Fruit fly (Drosophila melanogaster): Measurements from ENCODE around the gene CG12729.

CG12729 gene

dm6 chrX:5886764-5887555 lies 41.9 kb downstream of the CG12729 start (continued):
- TF ChIP-seq nom (GFP tag; optimal IDR thresholded peaks at IDR 0.05) (peak; percentile 60), pb (GFP tag; optimal IDR thresholded peaks at IDR 0.05) (no peak), MTF-1 (GFP tag; optimal IDR thresholded peaks at IDR 0.05; ENCODE audit: borderline replicate concordance) (no peak), Xrp1 (GFP tag; IDR thresholded peaks at IDR 0.05) (peak; percentile 62; the same call in 1 of the 2 replicates), CG18764 (GFP tag; optimal IDR thresholded peaks at IDR 0.05) (no peak), danr (GFP tag; IDR thresholded peaks at IDR 0.05) (no peak), sima (GFP tag; optimal IDR thresholded peaks at IDR 0.05) (no peak), cas (GFP tag; IDR thresholded peaks at IDR 0.05) (no peak), CG3065 (GFP tag; optimal IDR thresholded peaks at IDR 0.05) (no peak), CG2129 (GFP tag; IDR thresholded peaks at IDR 0.05; ENCODE audit: partially characterized antibody) (no peak), Nf-YA (GFP tag; IDR thresholded peaks at IDR 0.05) (no peak), CG14667 (GFP tag; IDR thresholded peaks at IDR 0.05) (no peak), CG7963 (GFP tag; IDR thresholded peaks at IDR 0.05; ENCODE audit: partially characterized antibody) (no peak), pita (GFP tag; optimal IDR thresholded peaks at IDR 0.05) (no peak), lilli (GFP tag; optimal IDR thresholded peaks at IDR 0.05) (no peak), bsh (GFP tag; optimal IDR thresholded peaks at IDR 0.05) (peak; percentile 48 to 53), hth (optimal IDR thresholded peaks at IDR 0.05) (no peak), CG1602 (GFP tag; optimal IDR thresholded peaks at IDR 0.05) (no peak), Hr78 (GFP tag; optimal IDR thresholded peaks at IDR 0.05) (peak in 1 of 2 experiments; percentile 67), twi (tag; optimal IDR thresholded peaks at IDR 0.05) (no peak), slp2 (GFP tag; optimal IDR thresholded peaks at IDR 0.05) (no peak), emc (GFP tag; optimal IDR thresholded peaks at IDR 0.05) (no peak), CG17912 (GFP tag; optimal IDR thresholded peaks at IDR 0.05) (no peak), Mes4 (GFP tag; optimal IDR thresholded peaks at IDR 0.05) (no peak), tx (GFP tag; optimal IDR thresholded peaks at IDR 0.05) (no peak), Hr3 (GFP tag; optimal IDR thresholded peaks at IDR 0.05) (no peak), psq (GFP tag; optimal IDR thresholded peaks at IDR 0.05) (no peak), CG10654 (GFP tag; optimal IDR thresholded peaks at IDR 0.05) (no peak), CG16815 (GFP tag; optimal IDR thresholded peaks at IDR 0.05) (no peak), sqz (GFP tag; optimal IDR thresholded peaks at IDR 0.05) (no peak), abd-A (tag; optimal IDR thresholded peaks at IDR 0.05) (peak; percentile 32), eyg (GFP tag; optimal IDR thresholded peaks at IDR 0.05) (no peak), ap (GFP tag; IDR thresholded peaks at IDR 0.05) (no peak), unpg (GFP tag; optimal IDR thresholded peaks at IDR 0.05) (no peak), aop (GFP tag; IDR thresholded peaks at IDR 0.05) (no peak), CG11560 (tag; IDR thresholded peaks at IDR 0.05) (no peak), CG9817 (tag; optimal IDR thresholded peaks at IDR 0.05) (no peak), CG6765 (GFP tag; optimal IDR thresholded peaks at IDR 0.05) (no peak), CG32767 (GFP tag; IDR thresholded peaks at IDR 0.05) (0 out of 2 replicates have a peak, but pooled peaks have one; percentile 9), cwo (GFP tag; optimal IDR thresholded peaks at IDR 0.05) (no peak), CG30020 (tag; optimal IDR thresholded peaks at IDR 0.05) (no peak), HLH54F (GFP tag; optimal IDR thresholded peaks at IDR 0.05) (no peak), CG31388 (GFP tag; optimal IDR thresholded peaks at IDR 0.05) (no peak), gsb-n (tag; optimal IDR thresholded peaks at IDR 0.05) (peak; percentile 24), CG33557 (GFP tag; optimal IDR thresholded peaks at IDR 0.05) (peak; percentile 25), CG9609 (GFP tag; optimal IDR thresholded peaks at IDR 0.05) (no peak), CG7357 (GFP tag; IDR thresholded peaks at IDR 0.05) (0 out of 3 replicates have a peak, but pooled peaks have one; percentile 13), CG43689 (GFP tag; IDR thresholded peaks at IDR 0.05) (no peak), z (GFP tag; IDR thresholded peaks at IDR 0.05) (no peak; the same call in 2 of the 3 replicates), Optix (GFP tag; IDR thresholded peaks at IDR 0.05) (0 out of 3 replicates have a peak, but pooled peaks have one; percentile 19)
